Fruit fly (Drosophila melanogaster) whole organism, embryonic: ENCODE data around the gene vib.

ENCODE experiments used
- Awh ChIP-seq: fragments of 200-800 bp; sonication (Bioruptor generic); IDR thresholded peaks from 2 replicates; pipeline ENCODE4, ENCODE4 v1.3.6; 2022; ENCODE audit warnings: missing biosample characterization, missing genetic modification characterization
- BEAF-32 ChIP-seq: fragments of 200-800 bp; sonication (Bioruptor generic); optimal IDR thresholded peaks from 3 replicates; lab custom pipeline; 2017; ENCODE audit warnings: missing biosample characterization, missing genetic modification characterization, mild to moderate bottlenecking, moderate library complexity, missing genetic modification reagents
- Bgb ChIP-seq: fragments of 200-800 bp; sonication (Bioruptor generic); IDR thresholded peaks from 2 replicates; pipeline ENCODE4 v1.3.6; 2022; ENCODE audit warnings: missing biosample characterization, missing genetic modification characterization; ENCODE audit not compliant: partially characterized antibody
- BtbVII ChIP-seq: fragments of 200-800 bp; sonication (Bioruptor generic); optimal IDR thresholded peaks from 3 replicates; lab custom pipeline; 2017; ENCODE audit warnings: missing biosample characterization, mild to moderate bottlenecking, missing genetic modification characterization
- CG10209 ChIP-seq: fragments of 200-800 bp; sonication (Bioruptor generic); optimal IDR thresholded peaks from 3 replicates; lab custom pipeline; 2017; ENCODE audit warnings: missing biosample characterization, mild to moderate bottlenecking, missing genetic modification characterization, missing genetic modification reagents
- CG10274 ChIP-seq: fragments of 200-800 bp; sonication (Bioruptor generic); optimal IDR thresholded peaks from 3 replicates; lab custom pipeline; 2017; ENCODE audit warnings: missing biosample characterization, mild to moderate bottlenecking, missing genetic modification characterization
- CG10462 ChIP-seq: fragments of 200-800 bp; sonication (Bioruptor generic); optimal IDR thresholded peaks from 2 replicates; lab custom pipeline; 2016; ENCODE audit warnings: missing biosample characterization, missing genetic modification characterization
- CG11695 ChIP-seq: fragments of 200-800 bp; sonication (Bioruptor generic); IDR thresholded peaks from 3 replicates; pipeline ENCODE4 v1.3.6; 2022; ENCODE audit warnings: missing biosample characterization, missing genetic modification characterization
- CG12391 ChIP-seq: fragments of 200-800 bp; sonication (Bioruptor generic); optimal IDR thresholded peaks from 3 replicates; lab custom pipeline; 2018; ENCODE audit warnings: missing biosample characterization, mild to moderate bottlenecking, missing genetic modification characterization, moderate library complexity
- CG12659 ChIP-seq: fragments of 200-800 bp; sonication (Bioruptor generic); optimal IDR thresholded peaks from 3 replicates; lab custom pipeline; 2017; ENCODE audit warnings: mild to moderate bottlenecking, missing biosample characterization, missing genetic modification reagents, missing genetic modification characterization
- CG14710 ChIP-seq: fragments of 200-800 bp; sonication (Bioruptor generic); optimal IDR thresholded peaks from 3 replicates; lab custom pipeline; 2019; ENCODE audit warnings: missing biosample characterization, mild to moderate bottlenecking, missing genetic modification characterization, moderate library complexity
- CG1529 ChIP-seq: fragments of 200-800 bp; sonication (Bioruptor generic); optimal IDR thresholded peaks from 3 replicates; lab custom pipeline; 2018; ENCODE audit warnings: missing biosample characterization, missing genetic modification characterization
- CG16779 ChIP-seq: fragments of 200-800 bp; sonication (Bioruptor generic); IDR thresholded peaks from 2 replicates; pipeline ENCODE4 v1.3.6; 2022; ENCODE audit warnings: missing biosample characterization, missing genetic modification characterization
- CG17568 ChIP-seq: fragments of 200-800 bp; sonication (Bioruptor generic); optimal IDR thresholded peaks from 2 replicates; lab custom pipeline; 2018; ENCODE audit warnings: missing biosample characterization, mild to moderate bottlenecking, missing genetic modification characterization, moderate library complexity
- CG1792 ChIP-seq: fragments of 200-800 bp; sonication (Bioruptor generic); optimal IDR thresholded peaks from 2 replicates; lab custom pipeline; 2016; ENCODE audit warnings: missing biosample characterization, missing genetic modification characterization
- CG18011 ChIP-seq: fragments of 200-800 bp; sonication (Bioruptor generic); optimal IDR thresholded peaks from 2 replicates; lab custom pipeline; 2017; ENCODE audit warnings: missing biosample characterization, missing genetic modification characterization, mild to moderate bottlenecking, moderate library complexity, missing genotype
- CG1832 ChIP-seq: fragments of 200-800 bp; sonication (Bioruptor generic); optimal IDR thresholded peaks from 2 replicates; lab custom pipeline; 2017; ENCODE audit warnings: missing biosample characterization, mild to moderate bottlenecking, missing genetic modification characterization, inconsistent platforms
- CG4328 ChIP-seq: fragments of 200-800 bp; sonication (Bioruptor generic); optimal IDR thresholded peaks from 3 replicates; lab custom pipeline; 2017; ENCODE audit warnings: missing biosample characterization, missing genetic modification reagents, missing genetic modification characterization
- CG4424 ChIP-seq: fragments of 200-800 bp; sonication (Bioruptor generic); optimal IDR thresholded peaks from 3 replicates; lab custom pipeline; 2016; ENCODE audit warnings: missing biosample characterization, missing genetic modification characterization
- CG6689 ChIP-seq: fragments of 200-800 bp; sonication (Bioruptor generic); IDR thresholded peaks from 2 replicates; pipeline ENCODE4 v1.3.6; 2022; ENCODE audit warnings: missing biosample characterization, missing genetic modification characterization
- CG7963 ChIP-seq: fragments of 200-800 bp; sonication (Bioruptor generic); IDR thresholded peaks from 3 replicates; pipeline ENCODE4 v1.3.6; 2022; ENCODE audit warnings: missing biosample characterization, missing genetic modification characterization; ENCODE audit not compliant: partially characterized antibody
- CG8388 ChIP-seq: fragments of 200-800 bp; sonication (Bioruptor generic); optimal IDR thresholded peaks from 2 replicates; lab custom pipeline; 2019; ENCODE audit warnings: missing biosample characterization, mild to moderate bottlenecking, missing genetic modification characterization, moderate library complexity
- CG9215 ChIP-seq: fragments of 200-800 bp; sonication (Bioruptor generic); IDR thresholded peaks from 2 replicates; pipeline ENCODE4 v1.3.6; 2022; ENCODE audit warnings: missing biosample characterization, missing genetic modification characterization
- D19A ChIP-seq: fragments of 200-800 bp; optimal IDR thresholded peaks from 3 replicates; lab custom pipeline; 2019; ENCODE audit warnings: missing biosample characterization, mild to moderate bottlenecking, missing genetic modification characterization, moderate library complexity
- Doc3 ChIP-seq: fragments of 200-800 bp; sonication (Bioruptor generic); IDR thresholded peaks from 3 replicates; pipeline ENCODE4 v1.3.6; 2022; ENCODE audit warnings: missing biosample characterization, missing genetic modification characterization; ENCODE audit not compliant: partially characterized antibody
- Ets65A ChIP-seq: fragments of 200-800 bp; sonication (Bioruptor generic); peaks from one replicate; lab custom pipeline; 2016; ENCODE audit warnings: missing biosample characterization, missing genetic modification characterization
- Hr3 ChIP-seq: fragments of 200-800 bp; sonication (Bioruptor generic); optimal IDR thresholded peaks from 3 replicates; lab custom pipeline; 2016; ENCODE audit warnings: missing biosample characterization, missing genetic modification characterization
- Myb ChIP-seq: fragments of 200-800 bp; sonication (Bioruptor generic); optimal IDR thresholded peaks from 2 replicates; lab custom pipeline; 2016; ENCODE audit warnings: missing biosample characterization, missing genetic modification characterization
- Sin3A ChIP-seq: fragments of >200 bp; optimal IDR thresholded peaks from 2 replicates; lab custom pipeline; 2018
- bigmax ChIP-seq: fragments of 200-800 bp; sonication (Bioruptor generic); optimal IDR thresholded peaks from 2 replicates; lab custom pipeline; 2018; ENCODE audit warnings: missing biosample characterization, mild to moderate bottlenecking, missing genetic modification characterization
- btn ChIP-seq: fragments of 200-800 bp; sonication (Bioruptor generic); optimal IDR thresholded peaks from 2 replicates; lab custom pipeline; 2016; ENCODE audit warnings: missing biosample characterization, missing genetic modification characterization
- fu2 ChIP-seq: fragments of 200-800 bp; sonication (Bioruptor generic); optimal IDR thresholded peaks from 2 replicates; lab custom pipeline; 2016; ENCODE audit warnings: missing biosample characterization, missing genetic modification characterization
- lbe ChIP-seq: fragments of 200-800 bp; sonication (Bioruptor generic); optimal IDR thresholded peaks from 2 replicates; lab custom pipeline; 2016; ENCODE audit warnings: missing biosample characterization, mild to moderate bottlenecking, missing genetic modification characterization
- lilli ChIP-seq: fragments of 200-800 bp; sonication (Bioruptor generic); optimal IDR thresholded peaks from 3 replicates; lab custom pipeline; 2016; ENCODE audit warnings: missing biosample characterization, missing genetic modification characterization
- maf-S ChIP-seq: fragments of 200-800 bp; sonication (Bioruptor generic); optimal IDR thresholded peaks from 2 replicates; lab custom pipeline; 2016; ENCODE audit warnings: missing biosample characterization, missing genetic modification characterization
- nmo ChIP-seq: fragments of 200-800 bp; sonication (Bioruptor generic); optimal IDR thresholded peaks from 2 replicates; lab custom pipeline; 2018; ENCODE audit warnings: missing biosample characterization, mild to moderate bottlenecking, missing genetic modification characterization, moderate library complexity
- odd ChIP-seq: fragments of 200-800 bp; sonication (Bioruptor generic); optimal IDR thresholded peaks from 2 replicates; lab custom pipeline; 2017; ENCODE audit warnings: missing biosample characterization, mild to moderate bottlenecking, missing genetic modification characterization
- org-1 ChIP-seq: fragments of 200-800 bp; sonication (Bioruptor generic); optimal IDR thresholded peaks from 2 replicates; lab custom pipeline; 2017; ENCODE audit warnings: missing biosample characterization, missing genetic modification characterization
- pho ChIP-seq: fragments of 200-800 bp; sonication (Bioruptor generic); optimal IDR thresholded peaks from 2 replicates; lab custom pipeline; 2016; ENCODE audit warnings: missing biosample characterization, missing genetic modification characterization
- phol ChIP-seq: fragments of 200-800 bp; sonication (Bioruptor generic); optimal IDR thresholded peaks from 3 replicates; lab custom pipeline; 2018; ENCODE audit warnings: missing biosample characterization, mild to moderate bottlenecking, missing genetic modification characterization, moderate library complexity
- row ChIP-seq: fragments of 200-800 bp; sonication (Bioruptor generic); IDR thresholded peaks from 3 replicates; pipeline ENCODE4 v1.3.6; 2022; ENCODE audit warnings: missing biosample characterization, missing genetic modification characterization
- sc ChIP-seq, 3 experiments: fragments of >200 bp in 2 of 3; fragments of 200-800 bp in 1 of 3; sonication (Bioruptor generic) in 1 of 3; optimal IDR thresholded peaks; 2 replicates in 2 of 3; 3 replicates in 1 of 3; lab custom pipeline; 2017; ENCODE audit warnings: mild to moderate bottlenecking in 1 of 3, missing biosample characterization in 1 of 3, missing genetic modification characterization in 1 of 3, missing genetic modification reagents in 1 of 3
- sima ChIP-seq: fragments of 200-800 bp; sonication (Bioruptor generic); optimal IDR thresholded peaks from 2 replicates; lab custom pipeline; 2016; ENCODE audit warnings: missing biosample characterization, missing genetic modification characterization
- sisA ChIP-seq: fragments of 200-800 bp; sonication (Bioruptor generic); IDR thresholded peaks from 2 replicates; pipeline ENCODE4 v1.3.6; 2022; ENCODE audit warnings: missing biosample characterization, missing genetic modification characterization
- slbo ChIP-seq: fragments of 200-800 bp; sonication (Bioruptor generic); IDR thresholded peaks from 2 replicates; pipeline ENCODE4 v1.3.6; 2022; ENCODE audit warnings: missing biosample characterization, missing genetic modification characterization
- tgo ChIP-seq: fragments of 200-800 bp; sonication (Bioruptor generic); IDR thresholded peaks from 3 replicates; pipeline ENCODE4 v1.3.6; 2022; ENCODE audit warnings: missing biosample characterization, missing genetic modification characterization
- tll ChIP-seq, 2 experiments: fragments of 200-800 bp in 1 of 2; fragments of >200 bp in 1 of 2; sonication (Bioruptor generic) in 1 of 2; optimal IDR thresholded peaks; 2 replicates each; lab custom pipeline; 2017 to 2019; ENCODE audit warnings: missing biosample characterization in 2 of 2, missing genetic modification characterization in 2 of 2, mild to moderate bottlenecking in 1 of 2, moderate library complexity in 1 of 2
- unpg ChIP-seq: fragments of 200-800 bp; sonication (Bioruptor generic); optimal IDR thresholded peaks from 3 replicates; lab custom pipeline; 2018; ENCODE audit warnings: missing biosample characterization, mild to moderate bottlenecking, missing genetic modification characterization, moderate library complexity
- zen2 ChIP-seq: fragments of 200-800 bp; sonication (Bioruptor generic); IDR thresholded peaks from 3 replicates; pipeline ENCODE4 v1.3.6; 2022; ENCODE audit warnings: missing biosample characterization, missing genetic modification characterization; ENCODE audit not compliant: partially characterized antibody

The vib gene

dm6 chr3R:19226137-19226873 is at the start of gene vib (continued):
- TF ChIP-seq Awh (GFP tag; lab: Robert Waterston, UW) (no peak), pho (GFP tag; lab: Kevin White, UChicago) (peak; percentile 15), CG11695 (0 out of 3 replicates have a peak, but pooled peaks have one; percentile 29), CG6689 (GFP tag; lab: Robert Waterston, UW) (peak; percentile 68), phol (tag; lab: Kevin White, UChicago) (peak; percentile 45), org-1 (GFP tag; lab: Kevin White, UChicago) (no peak), unpg (GFP tag; lab: Kevin White, UChicago) (no peak), tgo (GFP tag; lab: Robert Waterston, UW) (peak; percentile 32; the same call in 1 of the 3 replicates), CG7963 (GFP tag; lab: Robert Waterston, UW) (peak; percentile 96), lilli (peak; percentile 4), fu2 (GFP tag; lab: Kevin White, UChicago) (no peak), BEAF-32 (GFP tag; lab: Kevin White, UChicago) (peak; percentile 86), zen2 (GFP tag; lab: Robert Waterston, UW) (peak; percentile 86), maf-S (GFP tag; lab: Kevin White, UChicago) (no peak), CG1792 (GFP tag; lab: Kevin White, UChicago) (no peak), nmo (GFP tag; lab: Kevin White, UChicago) (peak; percentile 61), CG12659 (GFP tag; lab: Kevin White, UChicago) (peak; percentile 73), CG1832 (no peak), CG10209 (GFP tag; lab: Kevin White, UChicago) (peak; percentile 17), CG12391 (tag; lab: Kevin White, UChicago) (peak; percentile 75), Doc3 (GFP tag; lab: Robert Waterston, UW) (peak; percentile 75), Ets65A (GFP tag; lab: Kevin White, UChicago) (peak; percentile 52), sima (no peak), btn (GFP tag; lab: Kevin White, UChicago) (no peak), Myb (GFP tag; lab: Kevin White, UChicago) (peak; percentile 20), CG4424 (GFP tag; lab: Kevin White, UChicago) (peak; percentile 55), CG17568 (peak; percentile 98), CG4328 (GFP tag; lab: Kevin White, UChicago) (peak; percentile 39), CG14710 (peak; percentile 68), sc (optimal IDR thresholded peaks at IDR 0.05; lab: Kevin White, UChicago) (no peak), sc (GFP tag; optimal IDR thresholded peaks at IDR 0.05; lab: Kevin White, UChicago) (no peak), BtbVII (GFP tag; lab: Kevin White, UChicago) (peak; percentile 49), Sin3A (peak; percentile 10), row (GFP tag; lab: Robert Waterston, UW) (peak; percentile 84), slbo (peak; percentile 64), Hr3 (peak; percentile 6), CG10462 (GFP tag; lab: Kevin White, UChicago) (no peak), bigmax (GFP tag; lab: Kevin White, UChicago) (no peak), CG9215 (GFP tag; lab: Robert Waterston, UW) (no peak), CG10274 (GFP tag; lab: Kevin White, UChicago) (no peak), Bgb (GFP tag; lab: Robert Waterston, UW) (peak; percentile 97), tll (GFP tag; optimal IDR thresholded peaks at IDR 0.05; lab: Kevin White, UChicago) (no peak), sisA (GFP tag; lab: Robert Waterston, UW) (no peak), CG8388 (GFP tag; lab: Kevin White, UChicago) (peak; percentile 36), CG1529 (GFP tag; lab: Kevin White, UChicago) (no peak), odd (GFP tag; lab: Kevin White, UChicago) (no peak), lbe (GFP tag; lab: Kevin White, UChicago) (peak; percentile 28), CG18011 (GFP tag; lab: Kevin White, UChicago) (no peak), D19A (tag; lab: Kevin White, UChicago) (peak; percentile 65), CG16779 (GFP tag; lab: Robert Waterston, UW) (no peak)
